Worm (Caenorhabditis elegans) whole organism, L4 larva: ENCODE data around the gene math-33.

Source experiments
- D1046.2 ChIP-seq: fragments of 200-800 bp; sonication (Bioruptor generic); IDR thresholded peaks from 2 replicates; pipeline ENCODE4 v1.3.6; 2022; ENCODE audit warnings: missing genetic modification characterization, missing compliant biosample characterization
- F10B5.3 ChIP-seq: sonication (generic microtip); optimal IDR thresholded peaks from 2 replicates; lab custom pipeline; 2016; ENCODE audit warnings: mild to moderate bottlenecking, missing genetic modification characterization, missing compliant biosample characterization
- F44E2.7 ChIP-seq: fragments of 200-800 bp; sonication (Bioruptor generic); IDR thresholded peaks from 2 replicates; pipeline ENCODE4 v2.1.2; 2022; ENCODE audit warnings: missing genetic modification characterization, missing compliant biosample characterization
- R02D3.7 ChIP-seq: fragments of 150-350 bp; sonication (generic microtip); optimal IDR thresholded peaks from 3 replicates; lab custom pipeline; 2014; ENCODE audit warnings: missing biosample characterization, missing genetic modification characterization
- T20F7.1 ChIP-seq: fragments of 200-800 bp; sonication (Bioruptor generic); optimal IDR thresholded peaks from 2 replicates; lab custom pipeline; 2018; ENCODE audit warnings: mild to moderate bottlenecking, missing genetic modification characterization, missing compliant biosample characterization
- Y105C5A.15 ChIP-seq: fragments of 200-800 bp; sonication (Bioruptor generic); IDR thresholded peaks from 2 replicates; pipeline ENCODE4 v1.3.6; 2022; ENCODE audit warnings: missing genetic modification characterization, missing compliant biosample characterization
- Y48G9A.11 ChIP-seq: fragments of 200-800 bp; sonication (Bioruptor generic); IDR thresholded peaks from 2 replicates; pipeline ENCODE4 v1.3.6; 2022; ENCODE audit warnings: missing genetic modification reagents, missing genetic modification characterization, missing compliant biosample characterization
- aha-1 ChIP-seq: fragments of 150-350 bp; peaks from one replicate; lab custom pipeline; 2014; ENCODE audit warnings: missing biosample characterization, missing genetic modification characterization
- ama-1 ChIP-seq: fragments of 150-350 bp; optimal IDR thresholded peaks from 2 replicates; lab custom pipeline; 2014; ENCODE audit warnings: inconsistent platforms, mixed read lengths
- ceh-28 ChIP-seq: fragments of 150-350 bp; optimal IDR thresholded peaks from 2 replicates; lab custom pipeline; 2014; ENCODE audit warnings: missing biosample characterization, missing genetic modification reagents, missing genetic modification characterization
- ceh-32 ChIP-seq: sonication (generic microtip); optimal IDR thresholded peaks from 2 replicates; lab custom pipeline; 2016; ENCODE audit warnings: mild to moderate bottlenecking, missing genetic modification characterization, missing compliant biosample characterization; ENCODE audit not compliant: poor library complexity
- ceh-44 ChIP-seq: fragments of 200-800 bp; sonication (Bioruptor generic); IDR thresholded peaks from 2 replicates; pipeline ENCODE4 v1.3.6; 2022; ENCODE audit warnings: missing genetic modification reagents, missing genetic modification characterization, missing compliant biosample characterization
- ceh-62 ChIP-seq: sonication (generic microtip); optimal IDR thresholded peaks from 2 replicates; lab custom pipeline; 2017; ENCODE audit warnings: missing biosample characterization, missing genetic modification characterization
- ceh-82 ChIP-seq: sonication (generic microtip); optimal IDR thresholded peaks from 2 replicates; lab custom pipeline; 2017; ENCODE audit warnings: missing biosample characterization, missing genetic modification characterization
- daf-16 ChIP-seq, 3 experiments: sonication (generic microtip); optimal IDR thresholded peaks; 2 replicates each; lab custom pipeline; 2016 to 2017; ENCODE audit warnings: missing genetic modification characterization in 3 of 3, missing genetic modification reagents in 3 of 3, mild to moderate bottlenecking in 2 of 3, missing compliant biosample characterization in 2 of 3, missing biosample characterization in 1 of 3, moderate library complexity in 1 of 3
- daf-8 ChIP-seq: fragments of 200-800 bp; sonication (Bioruptor generic); IDR thresholded peaks from 2 replicates; pipeline ENCODE4 v1.3.6; 2022; ENCODE audit warnings: missing genetic modification characterization, missing compliant biosample characterization
- dmd-8 ChIP-seq: fragments of 200-800 bp; sonication (Bioruptor generic); IDR thresholded peaks from 2 replicates; pipeline ENCODE4 v1.3.6; 2022; ENCODE audit warnings: missing genetic modification characterization, missing compliant biosample characterization
- dmd-9 ChIP-seq: fragments of 200-800 bp; sonication (Bioruptor generic); IDR thresholded peaks from 2 replicates; pipeline ENCODE4 v1.3.6; 2022; ENCODE audit warnings: missing genetic modification reagents, missing genetic modification characterization, missing compliant biosample characterization
- dve-1 ChIP-seq: sonication (generic microtip); optimal IDR thresholded peaks from 2 replicates; lab custom pipeline; 2017; ENCODE audit warnings: antibody characterized with exemption, mild to moderate bottlenecking, missing genetic modification characterization, missing compliant biosample characterization; ENCODE audit not compliant: insufficient read depth
- egl-27 ChIP-seq: sonication (generic microtip); optimal IDR thresholded peaks from 3 replicates; lab custom pipeline; 2017; ENCODE audit warnings: missing biosample characterization, missing genetic modification reagents, missing genetic modification characterization
- egl-43 ChIP-seq: fragments of 200-800 bp; sonication (Bioruptor generic); IDR thresholded peaks from 2 replicates; pipeline ENCODE4 v1.3.6; 2022; ENCODE audit warnings: missing genetic modification reagents, missing genetic modification characterization, missing compliant biosample characterization
- fos-1 ChIP-seq: fragments of 150-350 bp; optimal IDR thresholded peaks from 2 replicates; lab custom pipeline; 2014; ENCODE audit warnings: missing biosample characterization, missing genetic modification characterization
- hmg-1.1 ChIP-seq: fragments of 200-800 bp; sonication (Bioruptor generic); IDR thresholded peaks from 2 replicates; pipeline ENCODE4 v1.3.6; 2022; ENCODE audit warnings: missing genetic modification reagents, missing genetic modification characterization, missing compliant biosample characterization
- lim-7 ChIP-seq: fragments of 200-800 bp; sonication (Bioruptor generic); IDR thresholded peaks from 2 replicates; pipeline ENCODE4 v1.3.6; 2022; ENCODE audit warnings: missing genetic modification characterization, missing compliant biosample characterization
- lin-1 ChIP-seq: fragments of 200-800 bp; sonication (Bioruptor generic); IDR thresholded peaks from 2 replicates; pipeline ENCODE4 v1.3.6; 2022; ENCODE audit warnings: missing genetic modification reagents, missing genetic modification characterization, missing compliant biosample characterization
- lin-15B ChIP-seq: fragments of 150-350 bp; sonication (generic microtip); optimal IDR thresholded peaks from 3 replicates; lab custom pipeline; 2014; ENCODE audit warnings: missing biosample characterization, missing genetic modification characterization
- lin-29 ChIP-seq: fragments of 200-800 bp; sonication (Bioruptor generic); IDR thresholded peaks from 2 replicates; pipeline ENCODE4 v1.3.6; 2022; ENCODE audit warnings: missing genetic modification reagents, missing genetic modification characterization, missing compliant biosample characterization
- lin-38 ChIP-seq: fragments of 200-800 bp; sonication (Bioruptor generic); IDR thresholded peaks from 2 replicates; pipeline ENCODE4 v1.3.6; 2022; ENCODE audit warnings: missing genetic modification reagents, missing genetic modification characterization, missing compliant biosample characterization
- lir-3 ChIP-seq: sonication (generic microtip); optimal IDR thresholded peaks from 2 replicates; lab custom pipeline; 2016; ENCODE audit warnings: mild to moderate bottlenecking, missing genetic modification characterization, missing compliant biosample characterization
- madf-9 ChIP-seq: fragments of 200-800 bp; sonication (Bioruptor generic); conservative IDR thresholded peaks from 2 replicates; pipeline ENCODE4 v1.3.6; 2022; ENCODE audit warnings: missing genetic modification reagents, missing genetic modification characterization, missing compliant biosample characterization
- mdt-29 ChIP-seq: fragments of 200-800 bp; sonication (Bioruptor generic); IDR thresholded peaks from 2 replicates; pipeline ENCODE4 v1.3.6; 2022; ENCODE audit warnings: missing genetic modification reagents, missing genetic modification characterization, missing compliant biosample characterization
- mep-1 ChIP-seq: fragments of 150-350 bp; sonication (generic microtip); optimal IDR thresholded peaks from 3 replicates; lab custom pipeline; 2014; ENCODE audit warnings: missing biosample characterization, missing genetic modification characterization
- mxl-2 ChIP-seq: fragments of 200-800 bp; sonication (Bioruptor generic); conservative IDR thresholded peaks from 2 replicates; pipeline ENCODE4 v1.3.6; 2022; ENCODE audit warnings: missing genetic modification reagents, missing genetic modification characterization, missing compliant biosample characterization
- mxl-3 ChIP-seq: fragments of 200-800 bp; sonication (Bioruptor generic); optimal IDR thresholded peaks from 2 replicates; lab custom pipeline; 2018; ENCODE audit warnings: mild to moderate bottlenecking, missing genetic modification characterization, missing compliant biosample characterization
- nhr-11 ChIP-seq: fragments of 150-350 bp; optimal IDR thresholded peaks from 2 replicates; lab custom pipeline; 2014; ENCODE audit warnings: missing biosample characterization, missing genetic modification characterization
- nhr-111 ChIP-seq: fragments of 200-800 bp; sonication (Bioruptor generic); optimal IDR thresholded peaks from 2 replicates; lab custom pipeline; 2018; ENCODE audit warnings: mild to moderate bottlenecking, missing genetic modification characterization, missing compliant biosample characterization
- nhr-41 ChIP-seq: fragments of 200-800 bp; sonication (Bioruptor generic); IDR thresholded peaks from 2 replicates; pipeline ENCODE4 v1.3.6; 2022; ENCODE audit warnings: missing genetic modification reagents, missing genetic modification characterization, missing compliant biosample characterization
- nhr-48 ChIP-seq: sonication (generic microtip); optimal IDR thresholded peaks from 2 replicates; lab custom pipeline; 2016; ENCODE audit warnings: mild to moderate bottlenecking, missing genetic modification characterization, missing compliant biosample characterization
- nhr-6 ChIP-seq: fragments of 150-350 bp; optimal IDR thresholded peaks from 2 replicates; lab custom pipeline; 2014; ENCODE audit warnings: missing biosample characterization, missing genetic modification characterization
- pha-4 ChIP-seq, 2 experiments: fragments of 150-350 bp in 1 of 2; fragments of 200-800 bp in 1 of 2; sonication (Bioruptor generic) in 1 of 2; IDR thresholded peaks in 1 of 2; optimal IDR thresholded peaks in 1 of 2; 2 replicates each; pipeline versions ENCODE4 v1.3.6 to Lab custom; 2014 to 2022; ENCODE audit warnings: missing genetic modification characterization in 2 of 2, missing genetic modification reagents in 2 of 2, missing biosample characterization in 1 of 2, missing compliant biosample characterization in 1 of 2
- skn-1 ChIP-seq: fragments of 150-350 bp; optimal IDR thresholded peaks from 2 replicates; lab custom pipeline; 2014; ENCODE audit warnings: missing biosample characterization, missing genetic modification characterization
- spr-1 ChIP-seq: sonication (generic microtip); optimal IDR thresholded peaks from 2 replicates; lab custom pipeline; 2016; ENCODE audit warnings: mild to moderate bottlenecking, missing genetic modification characterization, missing compliant biosample characterization
- unc-130 ChIP-seq: sonication (generic microtip); optimal IDR thresholded peaks from 2 replicates; lab custom pipeline; 2016; ENCODE audit warnings: missing genetic modification reagents, missing genetic modification characterization, missing compliant biosample characterization
- unc-39 ChIP-seq: sonication (generic microtip); optimal IDR thresholded peaks from 2 replicates; lab custom pipeline; 2017; ENCODE audit warnings: missing biosample characterization, missing genetic modification characterization
- vab-7 ChIP-seq: fragments of 200-800 bp; sonication (Bioruptor generic); IDR thresholded peaks from 2 replicates; pipeline ENCODE4 v1.3.6; 2022; ENCODE audit warnings: missing genetic modification reagents, missing genetic modification characterization, missing compliant biosample characterization
- zag-1 ChIP-seq: fragments of 150-350 bp; optimal IDR thresholded peaks from 2 replicates; lab custom pipeline; 2014; ENCODE audit warnings: missing biosample characterization, missing genetic modification characterization
- zfp-3 ChIP-seq: fragments of 200-800 bp; sonication (Bioruptor generic); conservative IDR thresholded peaks from 2 replicates; pipeline ENCODE4 v1.3.6; 2022; ENCODE audit warnings: missing genetic modification reagents, missing genetic modification characterization, missing compliant biosample characterization
- ztf-7 ChIP-seq: fragments of 150-350 bp; optimal IDR thresholded peaks from 2 replicates; lab custom pipeline; 2014; ENCODE audit warnings: missing biosample characterization, missing genetic modification characterization

Gene math-33

ce11 chrV:11113607-11114006 is at the start of gene math-33:
Gene math-33 (plus strand): TSS chrV:11113907.
- TF ChIP-seq dmd-9 (GFP tag; lab: Robert Waterston, UW), result no peak
- no peak for TF ChIP-seq daf-16 (GFP tag; optimal IDR thresholded peaks at IDR 0.05; lab: Kevin White, UChicago)
- no peak for TF ChIP-seq daf-16 (tag; optimal IDR thresholded peaks at IDR 0.05; lab: Kevin White, UChicago)
- no peak for TF ChIP-seq Y48G9A.11 (GFP tag; lab: Robert Waterston, UW)
- no peak for TF ChIP-seq F44E2.7 (GFP tag; lab: Robert Waterston, UW)
- no peak for TF ChIP-seq skn-1 (tag; lab: Kevin White, UChicago)
- no peak for TF ChIP-seq ceh-32
- no peak for TF ChIP-seq ztf-7 (tag; lab: Kevin White, UChicago)
- no peak for TF ChIP-seq T20F7.1 (GFP tag; lab: Kevin White, UChicago)
- TF ChIP-seq unc-39 (tag; lab: Kevin White, UChicago), result no peak
- no peak for TF ChIP-seq zag-1
- TF ChIP-seq F10B5.3 (tag; lab: Kevin White, UChicago), result no peak
- no peak for TF ChIP-seq egl-43
- TF ChIP-seq ceh-44, result no peak
- no peak for TF ChIP-seq aha-1 (tag; lab: Kevin White, UChicago)
- TF ChIP-seq hmg-1.1 (GFP tag; lab: Robert Waterston, UW), result no peak

DNA sequence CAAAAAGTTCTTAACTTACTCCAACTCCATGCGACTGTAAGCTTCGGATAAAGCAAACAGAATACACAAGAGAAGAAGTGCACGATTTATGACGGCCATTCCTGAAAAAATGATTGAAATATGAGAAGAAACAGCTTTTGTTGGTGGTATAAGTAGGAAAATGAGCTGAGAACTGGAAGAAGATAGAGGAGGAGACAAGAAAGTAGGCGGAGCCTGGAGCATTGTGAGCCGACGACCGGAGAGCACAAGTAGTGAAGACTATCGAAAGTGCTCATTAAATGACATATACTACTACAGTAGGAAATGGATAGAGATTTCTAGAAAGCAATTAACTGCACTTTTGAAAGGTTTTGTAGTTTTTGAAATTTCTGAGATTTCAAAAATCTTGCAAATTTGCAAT is 48.2 kb upstream of the math-33 start, which contains the start of gene nlp-80:
Gene nlp-80, minus strand, starts transcription at position 101 of the 400 bp plus-strand sequence.
- TF ChIP-seq ceh-82 (tag; lab: Kevin White, UChicago) (no peak), skn-1 (tag; lab: Kevin White, UChicago) (no peak), unc-39 (tag; lab: Kevin White, UChicago) (no peak), lin-29 (GFP tag; lab: Robert Waterston, UW) (no peak), mxl-2 (GFP tag; lab: Robert Waterston, UW) (no peak), nhr-11 (no peak)
- TF ChIP-seq, all 104 proteins: peak for 0

ce11 chrV:11069277-11069676 is 44.4 kb upstream of the math-33 start, which contains the start of gene T04C12.8:
Gene T04C12.8 (minus strand): TSS chrV:11069358.
- TF ChIP-seq lir-3 (tag; lab: Kevin White, UChicago) (no peak), spr-1 (no peak), nhr-111 (GFP tag; lab: Kevin White, UChicago) (no peak), skn-1 (tag; lab: Kevin White, UChicago) (no peak), zfp-3 (GFP tag; lab: Robert Waterston, UW) (no peak), R02D3.7 (no peak), vab-7 (GFP tag; lab: Robert Waterston, UW) (no peak), unc-130 (GFP tag; lab: Kevin White, UChicago) (no peak), dve-1 (peak; percentile 96), ceh-32 (no peak), lin-15B (tag; lab: Kevin White, UChicago) (no peak), ztf-7 (tag; lab: Kevin White, UChicago) (no peak), lin-38 (GFP tag; lab: Robert Waterston, UW) (no peak), lin-1 (GFP tag; lab: Robert Waterston, UW) (peak; percentile 52), ceh-62 (tag; lab: Kevin White, UChicago) (no peak), dmd-8 (GFP tag; lab: Robert Waterston, UW) (no peak), nhr-48 (tag; lab: Kevin White, UChicago) (peak; percentile 21), nhr-6 (no peak), mep-1 (tag; lab: Kevin White, UChicago) (peak; percentile 20), mxl-3 (GFP tag; lab: Kevin White, UChicago) (peak; percentile 54), zag-1 (no peak), Y105C5A.15 (no peak), nhr-41 (no peak), D1046.2 (no peak), fos-1 (tag; lab: Kevin White, UChicago) (no peak), pha-4 (GFP tag; IDR thresholded peaks at IDR 0.05; lab: Robert Waterston, UW) (no peak), pha-4 (tag; optimal IDR thresholded peaks at IDR 0.05; lab: Kevin White, UChicago) (peak; percentile 2), ama-1 (lab: Kevin White, UChicago) (no peak), lim-7 (GFP tag; lab: Robert Waterston, UW) (no peak), ceh-28 (no peak), mdt-29 (GFP tag; lab: Robert Waterston, UW) (no peak), egl-27 (tag; lab: Kevin White, UChicago) (no peak), madf-9 (GFP tag; lab: Robert Waterston, UW) (no peak), ceh-82 (tag; lab: Kevin White, UChicago) (no peak), daf-8 (no peak)
